Fruit fly (Drosophila melanogaster) whole organism, larva: ENCODE data around the gene CG17475.

Source experiments
- noc ChIP-seq: fragments of 200-800 bp; sonication (Bioruptor generic); optimal IDR thresholded peaks from 3 replicates; lab custom pipeline; 2019; ENCODE audit warnings: missing biosample characterization, mild to moderate bottlenecking, missing genetic modification characterization, moderate library complexity

Gene CG17475

DNA sequence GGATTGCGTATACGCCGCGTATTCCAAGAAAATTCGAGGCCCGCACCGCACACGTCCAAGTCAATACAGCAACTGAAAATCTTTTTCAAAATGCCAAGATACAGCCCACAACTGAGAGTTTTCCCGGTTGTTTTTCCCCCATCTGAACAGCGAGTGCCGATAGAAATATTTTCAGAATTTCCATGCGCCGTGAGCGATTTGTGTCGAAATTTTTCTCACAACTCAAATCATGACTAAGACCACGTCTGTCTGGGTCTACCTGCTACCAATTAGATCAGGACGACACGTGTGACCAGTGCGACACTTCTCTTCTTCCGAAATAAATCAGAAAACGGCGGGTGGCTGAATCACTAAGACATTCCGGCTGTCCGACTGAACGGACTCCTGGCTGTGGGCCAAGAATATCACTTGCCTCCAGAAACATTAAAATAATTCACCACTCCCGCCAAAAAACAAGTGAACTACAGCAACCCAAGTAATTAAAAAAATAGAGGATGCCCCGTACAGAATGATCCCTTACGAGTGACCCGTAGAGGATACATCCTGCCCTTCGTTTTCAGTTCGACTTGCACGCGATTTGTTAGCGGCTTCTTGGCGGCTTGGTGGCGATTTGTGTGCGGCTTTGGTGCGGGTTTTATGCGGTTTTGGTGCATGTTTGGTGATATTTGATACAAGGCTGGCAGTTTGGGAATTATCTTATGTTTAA is 4.7 kb downstream of the CG17475 start, which contains the start of gene cher:
TSS of gene cher (minus strand) at position 51 of the 706 bp plus-strand sequence.
- TF ChIP-seq noc (tag; lab: Kevin White, UChicago) = no peak

DNA sequence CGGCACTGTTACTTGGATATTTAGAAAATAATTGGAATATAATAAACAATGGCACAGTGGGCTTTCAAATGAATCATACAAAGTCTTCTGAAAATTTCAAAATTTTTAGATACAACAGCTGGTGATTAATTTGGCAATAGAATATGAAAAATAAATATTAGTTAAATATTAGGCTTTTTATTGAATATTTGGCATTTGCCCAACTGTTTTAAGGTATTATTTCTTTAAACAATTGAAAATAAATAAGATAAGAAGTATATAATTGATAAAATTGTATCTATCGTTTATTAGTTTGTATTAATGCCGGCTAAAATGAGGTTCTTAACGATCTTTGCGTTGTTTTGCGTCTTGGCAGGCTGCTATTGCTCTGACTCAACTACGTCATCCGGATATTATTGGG is 6.0 kb downstream of the CG17475 start, which contains the start of gene CG45079:
TSS of gene CG45079 (plus strand) at position 301 of the 400 bp plus-strand sequence.
- TF ChIP-seq noc (tag; lab: Kevin White, UChicago) = no peak

- TF ChIP-seq noc (tag; lab: Kevin White, UChicago) = no peak
These were observed 7.3 kb downstream of the CG17475 start for dm6 chr3R:17122796-17123504.

dm6 chr3R:17121277-17121676 is 8.9 kb downstream of the CG17475 start, which contains the start of gene CG42779:
CG42779 (plus strand) TSS chr3R:17121577.
- no peak for TF ChIP-seq noc (tag; lab: Kevin White, UChicago)

dm6 chr3R:17120165-17120564 is 10.1 kb downstream of the CG17475 start, which contains the start of gene CG34278:
CG34278 (plus strand) TSS chr3R:17120465.
- no peak for TF ChIP-seq noc (tag; lab: Kevin White, UChicago)

dm6 chr3R:17118917-17119378 is 11.3 kb downstream of the CG17475 start:
- peak; percentile 35 for TF ChIP-seq noc (tag; lab: Kevin White, UChicago)

DNA sequence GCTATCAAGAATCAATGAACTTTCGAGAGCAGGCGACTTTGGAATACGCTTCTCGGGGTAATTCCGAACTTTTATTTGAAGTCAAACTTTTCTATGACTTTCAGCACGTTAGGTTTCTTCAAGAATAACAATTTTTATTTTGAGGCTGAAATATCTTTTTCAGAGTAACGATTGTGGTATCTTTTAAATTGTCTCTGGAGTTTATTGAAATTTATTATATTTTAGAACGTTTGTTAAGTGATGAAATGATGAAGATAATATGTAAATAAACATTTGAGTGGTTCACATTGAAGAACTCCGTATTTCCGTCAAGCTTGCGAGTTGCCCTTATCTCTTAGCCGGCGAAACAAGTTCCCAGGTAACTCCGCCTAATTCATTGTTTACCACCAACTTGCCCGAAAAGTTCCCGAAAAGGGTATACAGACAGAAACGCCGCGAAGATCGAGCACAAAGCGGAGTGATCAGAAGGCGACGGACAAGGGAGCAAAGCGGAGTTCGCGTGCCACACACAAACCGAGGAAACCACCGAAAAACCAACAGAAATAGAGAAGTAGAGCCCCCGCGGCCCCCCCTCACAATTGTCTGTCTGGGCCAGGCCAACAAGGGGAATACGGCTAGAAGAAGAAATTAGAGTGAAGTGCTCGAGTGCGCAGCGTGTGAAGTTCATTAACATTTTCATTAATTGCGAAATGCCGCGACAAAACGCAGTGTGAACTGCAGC is 12.5 kb downstream of the CG17475 start:
- TF ChIP-seq noc (tag; lab: Kevin White, UChicago) = peak; percentile 34

dm6 chr3R:17116231-17116630 is 14.0 kb downstream of the CG17475 start:
- no peak for TF ChIP-seq noc (tag; lab: Kevin White, UChicago)

DNA sequence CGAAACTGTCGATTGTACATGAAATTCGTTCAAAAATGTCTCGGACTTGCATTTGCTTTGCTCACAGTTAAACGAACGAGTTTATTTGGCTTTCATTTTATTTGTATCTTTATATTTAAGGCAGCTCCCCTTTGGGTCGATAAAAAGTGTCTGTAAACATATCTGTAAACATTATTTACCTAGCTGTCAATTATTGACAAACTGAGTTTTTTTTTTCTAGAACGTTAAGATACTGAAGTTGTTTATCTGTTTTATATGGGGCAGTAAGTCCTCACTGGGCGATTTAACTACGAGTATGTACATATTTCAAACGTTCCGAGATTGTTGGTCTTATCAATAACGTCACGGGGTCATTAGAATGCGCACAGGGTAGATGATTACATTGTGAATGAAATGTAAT is 14.6 kb downstream of the CG17475 start:
- TF ChIP-seq noc (tag; lab: Kevin White, UChicago) = no peak

dm6 chr3R:17110880-17111726 is 19.1 kb downstream of the CG17475 start:
- TF ChIP-seq noc (tag; lab: Kevin White, UChicago) = no peak

DNA sequence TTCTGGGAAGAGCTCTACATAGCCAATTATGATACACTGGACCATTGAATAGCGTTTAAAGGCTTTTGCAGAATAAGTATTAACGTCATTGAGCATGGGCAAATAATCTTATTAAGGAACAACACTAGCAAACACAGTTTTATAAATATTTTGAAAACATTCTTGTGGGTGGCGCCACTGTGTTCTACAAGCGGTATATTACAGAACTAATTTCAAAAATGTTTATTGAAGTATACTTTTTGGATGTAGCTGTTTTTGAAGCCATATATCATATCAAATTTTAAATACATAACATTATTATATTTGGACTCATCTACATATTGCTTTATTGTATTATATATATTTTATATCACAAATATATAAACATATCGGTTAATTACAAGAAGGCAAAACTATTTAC is 21.3 kb downstream of the CG17475 start:
- TF ChIP-seq noc (tag; lab: Kevin White, UChicago) = no peak

- TF ChIP-seq noc (tag; lab: Kevin White, UChicago) = no peak
These were observed 42.1 kb downstream of the CG17475 start, which contains the start of gene cal1 for dm6 chr3R:17087977-17088618. cal1 (plus strand) TSS chr3R:17088280.

dm6 chr3R:17085029-17085807 is 45.0 kb downstream of the CG17475 start, which contains the start of gene GckIII:
GckIII (plus strand) TSS chr3R:17085513.
- no peak for TF ChIP-seq noc (tag; lab: Kevin White, UChicago)
